Fruit fly (Drosophila melanogaster): Measurements from ENCODE around the gene Pi4KIIalpha.

- TF ChIP-seq CG17806 (tag; optimal IDR thresholded peaks at IDR 0.05) (no peak), CG8301 (tag; optimal IDR thresholded peaks at IDR 0.05) (no peak), CG9948 (tag; optimal IDR thresholded peaks at IDR 0.05) (no peak), Pif1A (GFP tag; optimal IDR thresholded peaks at IDR 0.05) (no peak)
Observed at dm6 chr3R:5594878-5595277, 31.4 kb upstream of the Pi4KIIalpha start.
